Worm (Caenorhabditis elegans) whole organism, L1 larva: ENCODE data around the gene Y69H2.17.

Source experiments
- C34B4.2 ChIP-seq: sonication (generic microtip); optimal IDR thresholded peaks from 2 replicates; lab custom pipeline; 2017; ENCODE audit warnings: mild to moderate bottlenecking, missing genetic modification characterization, missing compliant biosample characterization
- aly-2 ChIP-seq: fragments of 150-350 bp; optimal IDR thresholded peaks from 2 replicates; lab custom pipeline; 2014; ENCODE audit warnings: missing biosample characterization, missing genetic modification characterization
- fos-1 ChIP-seq: fragments of 150-350 bp; optimal IDR thresholded peaks from 2 replicates; lab custom pipeline; 2014; ENCODE audit warnings: missing biosample characterization, missing genetic modification characterization
- mdl-1 ChIP-seq, 2 experiments: fragments of 150-350 bp; optimal IDR thresholded peaks; 2 replicates each; lab custom pipeline; 2014 to 2017; ENCODE audit warnings: missing biosample characterization in 2 of 2, missing genetic modification characterization in 2 of 2, inconsistent platforms in 1 of 2
- nhr-11 ChIP-seq: fragments of 150-350 bp; optimal IDR thresholded peaks from 2 replicates; lab custom pipeline; 2014; ENCODE audit warnings: missing biosample characterization, missing genetic modification characterization
- nhr-28 ChIP-seq: fragments of 150-350 bp; optimal IDR thresholded peaks from 2 replicates; lab custom pipeline; 2014; ENCODE audit warnings: missing biosample characterization, missing genetic modification characterization
- pqm-1 ChIP-seq: sonication (generic microtip); optimal IDR thresholded peaks from 3 replicates; lab custom pipeline; 2017; ENCODE audit warnings: missing biosample characterization, missing genetic modification characterization
- ztf-11 ChIP-seq, 2 experiments: sonication (generic microtip); optimal IDR thresholded peaks; 2 replicates each; lab custom pipeline; 2016 to 2017; ENCODE audit warnings: missing genetic modification characterization in 2 of 2, missing biosample characterization in 1 of 2, missing compliant biosample characterization in 1 of 2

DNA sequence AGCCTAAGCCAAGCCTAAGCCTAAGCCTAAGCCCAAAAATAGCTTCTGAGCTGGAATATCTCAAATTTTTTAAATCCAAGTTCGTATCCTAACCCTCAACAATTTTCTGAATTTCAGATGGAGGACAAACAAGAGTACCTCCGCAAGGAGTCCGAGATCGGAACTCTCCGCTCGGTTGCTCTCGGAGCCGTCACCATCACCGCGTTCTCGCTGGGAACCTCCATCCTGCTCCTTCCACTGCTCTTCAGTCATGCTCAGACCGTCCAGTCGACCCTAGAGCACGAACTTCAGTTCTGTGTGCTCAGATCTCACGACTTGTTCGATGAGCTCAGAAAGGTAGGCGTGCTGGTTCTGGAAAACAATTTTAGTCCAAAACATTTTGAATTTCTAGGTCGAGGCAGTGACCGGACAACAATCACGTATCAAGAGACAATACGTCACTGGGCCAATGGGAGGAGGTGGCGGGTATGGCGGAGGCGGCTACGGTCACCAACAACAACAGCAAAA, 46.3 kb upstream of the Y69H2.17 start, which contains the start of gene col-42:
- no peak for TF ChIP-seq C34B4.2 (tag; lab: Kevin White, UChicago)
- TF ChIP-seq nhr-28 = no peak
- TF ChIP-seq aly-2 (tag; lab: Kevin White, UChicago) = no peak
- no peak for TF ChIP-seq ztf-11 (tag; optimal IDR thresholded peaks at IDR 0.05; lab: Kevin White, UChicago)
- no peak for TF ChIP-seq nhr-11
- TF ChIP-seq pqm-1 (tag; lab: Kevin White, UChicago) = no peak
- TF ChIP-seq fos-1 (tag; lab: Kevin White, UChicago) = no peak
- TF ChIP-seq mdl-1 (tag; optimal IDR thresholded peaks at IDR 0.05; lab: Kevin White, UChicago) = no peak
